Worm (Caenorhabditis elegans) whole organism, L1 larva: ENCODE results near the gene bus-8B.

Experiments used
- C04F5.9 ChIP-seq: sonication (generic microtip); optimal IDR thresholded peaks from 2 replicates; lab custom pipeline; 2016; ENCODE audit warnings: missing genetic modification characterization, missing compliant biosample characterization
- F16B12.6 ChIP-seq: fragments of 150-350 bp; optimal IDR thresholded peaks from 2 replicates; lab custom pipeline; 2014; ENCODE audit warnings: missing biosample characterization, missing genetic modification characterization
- aly-2 ChIP-seq: fragments of 150-350 bp; optimal IDR thresholded peaks from 2 replicates; lab custom pipeline; 2014; ENCODE audit warnings: missing biosample characterization, missing genetic modification characterization
- blmp-1 ChIP-seq: fragments of 150-350 bp; optimal IDR thresholded peaks from 2 replicates; lab custom pipeline; 2014; ENCODE audit warnings: missing biosample characterization, missing genetic modification characterization
- ceh-63 ChIP-seq: fragments of 200-800 bp; sonication (Bioruptor generic); optimal IDR thresholded peaks from 2 replicates; lab custom pipeline; 2018; ENCODE audit warnings: mild to moderate bottlenecking, missing genetic modification characterization, missing compliant biosample characterization
- ceh-82 ChIP-seq, 3 experiments: fragments of 150-350 bp in 1 of 3; sonication (generic microtip) in 2 of 3; optimal IDR thresholded peaks; 2 replicates each; lab custom pipeline; 2014 to 2017; ENCODE audit warnings: missing biosample characterization in 3 of 3, missing genetic modification characterization in 3 of 3
- ceh-90 ChIP-seq: sonication (generic microtip); optimal IDR thresholded peaks from 2 replicates; lab custom pipeline; 2016; ENCODE audit warnings: missing genetic modification characterization, missing compliant biosample characterization
- efl-1 ChIP-seq, 4 experiments: fragments of 150-350 bp; optimal IDR thresholded peaks in 3 of 4; peaks in 1 of 4; 1 replicate in 1 of 4; 2 replicates in 3 of 4; lab custom pipeline; 2014; ENCODE audit warnings: missing biosample characterization in 2 of 4, missing genetic modification characterization in 2 of 4, missing genetic modification reagents in 2 of 4
- efl-3 ChIP-seq: fragments of 200-800 bp; sonication (Bioruptor generic); optimal IDR thresholded peaks from 2 replicates; lab custom pipeline; 2018; ENCODE audit warnings: mild to moderate bottlenecking, missing genetic modification characterization, missing compliant biosample characterization
- egl-13 ChIP-seq: sonication (generic microtip); optimal IDR thresholded peaks from 2 replicates; lab custom pipeline; 2016; ENCODE audit warnings: missing genotype, missing genetic modification reagents, missing genetic modification characterization, missing compliant biosample characterization
- egl-27 ChIP-seq, 2 experiments: fragments of 150-350 bp in 1 of 2; sonication (generic microtip); optimal IDR thresholded peaks; 3 replicates each; lab custom pipeline; 2017 to 2018; ENCODE audit warnings: missing biosample characterization in 2 of 2, missing genetic modification characterization in 2 of 2, missing genetic modification reagents in 2 of 2
- elt-2 ChIP-seq: sonication (generic microtip); optimal IDR thresholded peaks from 2 replicates; lab custom pipeline; 2016; ENCODE audit warnings: missing genetic modification characterization, mild to moderate bottlenecking, inconsistent platforms, missing compliant biosample characterization, missing genetic modification reagents
- elt-3 ChIP-seq, 6 experiments: fragments of 150-350 bp in 1 of 6; sonication (generic microtip); optimal IDR thresholded peaks; 2 replicates each; lab custom pipeline; 2017 to 2018; ENCODE audit warnings: missing biosample characterization in 6 of 6, missing genetic modification characterization in 6 of 6, inconsistent platforms in 1 of 6
- fos-1 ChIP-seq: fragments of 150-350 bp; optimal IDR thresholded peaks from 2 replicates; lab custom pipeline; 2014; ENCODE audit warnings: missing biosample characterization, missing genetic modification characterization
- hlh-17 ChIP-seq: fragments of 200-800 bp; sonication (Bioruptor generic); optimal IDR thresholded peaks from 2 replicates; lab custom pipeline; 2018; ENCODE audit warnings: missing genetic modification characterization, mild to moderate bottlenecking, missing compliant biosample characterization, moderate library complexity, borderline replicate concordance
- hlh-4 ChIP-seq: sonication (generic microtip); optimal IDR thresholded peaks from 2 replicates; lab custom pipeline; 2016; ENCODE audit warnings: mild to moderate bottlenecking, missing genetic modification characterization, missing compliant biosample characterization
- hpl-2 ChIP-seq: fragments of 150-350 bp; optimal IDR thresholded peaks from 2 replicates; lab custom pipeline; 2014; ENCODE audit warnings: missing biosample characterization, missing genetic modification reagents, missing genetic modification characterization
- lin-13 ChIP-seq: fragments of 150-350 bp; optimal IDR thresholded peaks from 2 replicates; lab custom pipeline; 2014; ENCODE audit warnings: missing biosample characterization, missing genetic modification reagents, missing genetic modification characterization
- lin-14 ChIP-seq: fragments of 200-800 bp; sonication (Bioruptor generic); optimal IDR thresholded peaks from 2 replicates; lab custom pipeline; 2018; ENCODE audit warnings: mild to moderate bottlenecking, missing genetic modification characterization, moderate library complexity, missing compliant biosample characterization
- lin-35 ChIP-seq, 2 experiments: fragments of 150-350 bp; optimal IDR thresholded peaks; 2 replicates each; lab custom pipeline; 2014; ENCODE audit warnings: missing biosample characterization in 2 of 2, missing genetic modification characterization in 2 of 2, missing genetic modification reagents in 2 of 2
- lsy-2 ChIP-seq, 2 experiments: fragments of 150-350 bp; optimal IDR thresholded peaks; 2 replicates each; lab custom pipeline; 2014; ENCODE audit warnings: missing biosample characterization in 2 of 2, missing genetic modification characterization in 2 of 2
- mdl-1 ChIP-seq, 2 experiments: fragments of 150-350 bp; optimal IDR thresholded peaks; 2 replicates each; lab custom pipeline; 2014 to 2017; ENCODE audit warnings: missing biosample characterization in 2 of 2, missing genetic modification characterization in 2 of 2, inconsistent platforms in 1 of 2
- mef-2 ChIP-seq: fragments of 150-350 bp; optimal IDR thresholded peaks from 2 replicates; lab custom pipeline; 2014; ENCODE audit warnings: missing biosample characterization, missing genetic modification characterization
- nhr-11 ChIP-seq: fragments of 150-350 bp; optimal IDR thresholded peaks from 2 replicates; lab custom pipeline; 2014; ENCODE audit warnings: missing biosample characterization, missing genetic modification characterization
- nhr-12 ChIP-seq: sonication (generic microtip); optimal IDR thresholded peaks from 2 replicates; lab custom pipeline; 2017; ENCODE audit warnings: missing biosample characterization, missing genetic modification characterization
- nhr-19 ChIP-seq: fragments of 200-800 bp; sonication (Bioruptor generic); conservative IDR thresholded peaks from 2 replicates; pipeline ENCODE4 v1.3.6; 2022; ENCODE audit warnings: missing genetic modification characterization, missing compliant biosample characterization
- nhr-20 ChIP-seq: sonication (generic microtip); optimal IDR thresholded peaks from 2 replicates; lab custom pipeline; 2016; ENCODE audit warnings: mild to moderate bottlenecking, missing genetic modification characterization, missing compliant biosample characterization
- nhr-237 ChIP-seq: fragments of 150-350 bp; optimal IDR thresholded peaks from 2 replicates; lab custom pipeline; 2014; ENCODE audit warnings: missing biosample characterization, missing genetic modification characterization
- nhr-28 ChIP-seq: fragments of 150-350 bp; optimal IDR thresholded peaks from 2 replicates; lab custom pipeline; 2014; ENCODE audit warnings: missing biosample characterization, missing genetic modification characterization
- nhr-71 ChIP-seq: sonication (generic microtip); optimal IDR thresholded peaks from 2 replicates; lab custom pipeline; 2016; ENCODE audit warnings: mild to moderate bottlenecking, missing genetic modification characterization, moderate library complexity, missing compliant biosample characterization
- nhr-76 ChIP-seq: sonication (generic microtip); optimal IDR thresholded peaks from 2 replicates; lab custom pipeline; 2017; ENCODE audit warnings: missing biosample characterization, missing genetic modification characterization
- nhr-77 ChIP-seq: fragments of 150-350 bp; optimal IDR thresholded peaks from 2 replicates; lab custom pipeline; 2014; ENCODE audit warnings: missing biosample characterization, missing genetic modification characterization
- nhr-84 ChIP-seq: sonication (generic microtip); optimal IDR thresholded peaks from 2 replicates; lab custom pipeline; 2017; ENCODE audit warnings: missing biosample characterization, missing genetic modification characterization
- nhr-85 ChIP-seq: sonication (generic microtip); peaks from one replicate; lab custom pipeline; 2016; ENCODE audit warnings: missing genetic modification characterization, inconsistent platforms, missing compliant biosample characterization
- nhr-90 ChIP-seq: sonication (generic microtip); optimal IDR thresholded peaks from 2 replicates; lab custom pipeline; 2016; ENCODE audit warnings: mild to moderate bottlenecking, missing genetic modification characterization, missing compliant biosample characterization; ENCODE audit not compliant: poor library complexity
- pag-3 ChIP-seq: sonication (generic microtip); optimal IDR thresholded peaks from 2 replicates; lab custom pipeline; 2017; ENCODE audit warnings: missing genetic modification characterization, mild to moderate bottlenecking, missing compliant biosample characterization, antibody characterized with exemption, borderline replicate concordance; ENCODE audit not compliant: insufficient read depth
- pqm-1 ChIP-seq: sonication (generic microtip); optimal IDR thresholded peaks from 3 replicates; lab custom pipeline; 2017; ENCODE audit warnings: missing biosample characterization, missing genetic modification characterization
- rnt-1 ChIP-seq: sonication (generic microtip); optimal IDR thresholded peaks from 2 replicates; lab custom pipeline; 2016; ENCODE audit warnings: mild to moderate bottlenecking, missing genetic modification characterization, moderate library complexity, missing compliant biosample characterization
- skn-1 ChIP-seq: fragments of 150-350 bp; optimal IDR thresholded peaks from 2 replicates; lab custom pipeline; 2014; ENCODE audit warnings: missing biosample characterization, missing genetic modification characterization
- snu-23 ChIP-seq: sonication (generic microtip); optimal IDR thresholded peaks from 2 replicates; lab custom pipeline; 2016; ENCODE audit warnings: missing genetic modification characterization, missing compliant biosample characterization
- sup-37 ChIP-seq: fragments of 200-800 bp; sonication (Bioruptor generic); optimal IDR thresholded peaks from 2 replicates; lab custom pipeline; 2018; ENCODE audit warnings: mild to moderate bottlenecking, missing genetic modification characterization, missing compliant biosample characterization
- swsn-7 ChIP-seq: sonication (generic microtip); optimal IDR thresholded peaks from 2 replicates; lab custom pipeline; 2016; ENCODE audit warnings: missing genetic modification characterization, missing compliant biosample characterization
- tbx-2 ChIP-seq: sonication (generic microtip); optimal IDR thresholded peaks from 2 replicates; lab custom pipeline; 2016; ENCODE audit warnings: missing genetic modification characterization, missing compliant biosample characterization
- unc-130 ChIP-seq: fragments of 150-350 bp; optimal IDR thresholded peaks from 2 replicates; lab custom pipeline; 2017; ENCODE audit warnings: missing biosample characterization, missing genetic modification characterization, inconsistent platforms
- unc-62 ChIP-seq: fragments of 150-350 bp; optimal IDR thresholded peaks from 2 replicates; lab custom pipeline; 2014; ENCODE audit warnings: missing biosample characterization, missing genetic modification reagents, missing genetic modification characterization
- unc-98 ChIP-seq: fragments of 200-800 bp; sonication (Bioruptor generic); IDR thresholded peaks from 2 replicates; pipeline ENCODE4 v1.3.6; 2022; ENCODE audit warnings: missing genetic modification characterization, missing compliant biosample characterization
- xbp-1 ChIP-seq: sonication (generic microtip); optimal IDR thresholded peaks from 2 replicates; lab custom pipeline; 2016; ENCODE audit warnings: missing genetic modification characterization, missing compliant biosample characterization

bus-8B gene

DNA sequence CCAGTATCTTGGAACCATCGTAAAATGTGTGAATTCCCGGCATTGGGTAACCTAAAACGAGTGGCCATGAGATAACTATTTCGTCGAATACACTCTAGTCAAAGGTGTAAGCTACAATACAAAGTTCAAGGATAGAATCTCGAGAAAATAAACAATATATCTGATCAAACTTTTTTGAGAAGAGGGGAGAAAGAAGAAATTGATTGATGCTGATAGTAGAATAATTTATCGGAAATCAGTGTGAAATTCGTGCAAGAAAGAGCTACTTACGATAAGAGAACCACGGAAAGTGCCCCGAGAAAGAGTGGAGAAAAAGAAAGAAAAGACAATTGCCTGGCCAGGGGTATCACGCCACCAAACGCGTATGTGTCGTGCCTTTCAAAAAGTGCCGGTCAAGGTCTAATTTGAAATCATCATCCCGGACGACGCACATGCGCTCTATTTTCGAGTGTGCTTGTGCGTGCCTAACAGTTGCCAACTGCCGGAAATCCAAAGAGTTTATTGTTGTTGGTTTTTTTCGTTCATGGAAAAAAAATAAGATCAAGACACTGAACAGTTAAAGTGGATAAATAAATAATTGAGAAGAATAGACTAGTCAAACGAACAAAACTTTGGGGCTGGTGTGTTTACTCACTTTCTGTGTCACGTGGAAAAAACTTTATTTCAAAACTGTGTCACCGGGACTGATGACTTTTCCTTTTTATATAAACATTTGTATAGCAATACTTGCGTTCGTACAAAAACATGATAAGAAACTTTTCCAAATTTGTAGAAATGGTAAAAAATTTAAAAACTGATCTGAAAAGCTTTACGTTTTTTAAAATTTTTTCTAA is 29.9 kb downstream of the bus-8B start, which contains the start of gene mboa-3:
mboa-3 (minus strand) TSS at position 51 of the 833 bp plus-strand sequence.
- TF ChIP-seq ceh-63 (GFP tag; lab: Kevin White, UChicago) (no peak), skn-1 (tag; lab: Kevin White, UChicago) (no peak), elt-2 (peak; percentile 67), unc-130 (tag; lab: Kevin White, UChicago) (peak; percentile 26), lin-14 (GFP tag; lab: Kevin White, UChicago) (peak; percentile 73), nhr-19 (peak; percentile 43; the same call in 1 of the 2 replicates), nhr-90 (tag; lab: Kevin White, UChicago) (peak; percentile 37), swsn-7 (tag; lab: Kevin White, UChicago) (peak; percentile 26), lin-13 (GFP tag; lab: Kevin White, UChicago) (peak; percentile 5), hpl-2 (no peak), efl-3 (GFP tag; lab: Kevin White, UChicago) (peak; percentile 16), egl-13 (tag; lab: Kevin White, UChicago) (no peak), xbp-1 (tag; lab: Kevin White, UChicago) (no peak), nhr-12 (tag; lab: Kevin White, UChicago) (no peak), rnt-1 (peak; percentile 59), pag-3 (tag; lab: Kevin White, UChicago) (no peak), hlh-4 (tag; lab: Kevin White, UChicago) (no peak), snu-23 (GFP tag; lab: Kevin White, UChicago) (peak; percentile 56), aly-2 (tag; lab: Kevin White, UChicago) (no peak), nhr-11 (tag; lab: Kevin White, UChicago) (no peak), nhr-71 (tag; lab: Kevin White, UChicago) (peak; percentile 75), elt-3 (tag; optimal IDR thresholded peaks at IDR 0.05; lab: Kevin White, UChicago) (peak in 2 of 6 experiments; percentile 23 to 39), C04F5.9 (tag; lab: Kevin White, UChicago) (no peak), blmp-1 (peak; percentile 11), nhr-20 (tag; lab: Kevin White, UChicago) (peak; percentile 83), ceh-82 (tag; optimal IDR thresholded peaks at IDR 0.05; lab: Kevin White, UChicago) (no peak), nhr-85 (peak; percentile 86), hlh-17 (GFP tag; lab: Kevin White, UChicago) (no peak), ceh-90 (tag; lab: Kevin White, UChicago) (no peak), fos-1 (no peak), mdl-1 (tag; optimal IDR thresholded peaks at IDR 0.05; lab: Kevin White, UChicago) (peak in 1 of 2 experiments; percentile 55), sup-37 (GFP tag; lab: Kevin White, UChicago) (no peak), egl-27 (tag; optimal IDR thresholded peaks at IDR 0.05; lab: Kevin White, UChicago) (no peak)
- TF ChIP-seq, all 84 proteins: peak for 16

DNA sequence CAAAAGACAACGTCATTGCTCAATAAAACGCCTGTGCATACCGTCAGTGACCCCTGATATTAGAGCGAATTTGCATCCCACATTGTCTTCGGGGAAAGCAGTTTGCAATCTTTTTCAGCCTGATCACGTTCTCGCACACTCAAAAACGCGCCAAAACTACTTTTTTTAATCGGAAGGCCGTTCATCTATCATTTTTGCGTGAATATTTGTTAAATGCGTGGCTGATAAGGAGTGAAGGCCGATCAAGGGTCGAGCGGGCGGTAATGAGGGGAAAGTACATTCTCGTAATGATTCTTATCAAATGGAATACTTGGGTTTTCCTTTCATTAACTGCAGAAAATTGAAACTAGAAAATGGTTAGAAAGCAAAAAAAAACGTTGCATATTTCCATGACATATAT is 31.1 kb downstream of the bus-8B start:
- TF ChIP-seq nhr-28, result no peak
- no peak for TF ChIP-seq mef-2
- TF ChIP-seq elt-2, result peak; percentile 53
- TF ChIP-seq nhr-77, result no peak
- no peak for TF ChIP-seq tbx-2
- TF ChIP-seq nhr-237 (tag; lab: Kevin White, UChicago), result no peak
- no peak for TF ChIP-seq unc-62 (GFP tag; lab: Kevin White, UChicago)
- no peak for TF ChIP-seq lsy-2 (tag; optimal IDR thresholded peaks at IDR 0.05; lab: Kevin White, UChicago)
- TF ChIP-seq pqm-1 (tag; lab: Kevin White, UChicago), result peak; percentile 17
- peak in 1 of 6 experiments; percentile 74 for TF ChIP-seq elt-3 (tag; optimal IDR thresholded peaks at IDR 0.05; lab: Kevin White, UChicago)
- TF ChIP-seq blmp-1, result peak; percentile 76
- TF ChIP-seq nhr-71 (tag; lab: Kevin White, UChicago), result no peak
- no peak for TF ChIP-seq egl-27 (tag; optimal IDR thresholded peaks at IDR 0.05; lab: Kevin White, UChicago)
- no peak for TF ChIP-seq ceh-63 (GFP tag; lab: Kevin White, UChicago)
- TF ChIP-seq F16B12.6 (tag; lab: Kevin White, UChicago), result no peak
- TF ChIP-seq efl-1 (optimal IDR thresholded peaks at IDR 0.05; lab: Kevin White, UChicago), result no peak
- TF ChIP-seq efl-1 (GFP tag; optimal IDR thresholded peaks at IDR 0.05 in 1 of 2; lab: Kevin White, UChicago), result peak in 1 of 2 experiments; percentile 2
- TF ChIP-seq rnt-1, result no peak
- peak in 1 of 2 experiments; percentile 0 for TF ChIP-seq lin-35 (GFP tag; optimal IDR thresholded peaks at IDR 0.05; lab: Kevin White, UChicago)
- TF ChIP-seq nhr-84 (tag; lab: Kevin White, UChicago), result no peak
- TF ChIP-seq unc-98 (GFP tag; lab: Robert Waterston, UW), result no peak
- TF ChIP-seq nhr-76, result no peak
- peak; percentile 57 for TF ChIP-seq nhr-20 (tag; lab: Kevin White, UChicago)
- TF ChIP-seq lin-14 (GFP tag; lab: Kevin White, UChicago), result no peak
- TF ChIP-seq, all 84 proteins: peak for 7
